Fruit fly (Drosophila melanogaster) whole organism, wandering third instar larva: ENCODE data around the gene rols.
A peak's percentile ranks its signal among the peaks of the same experiment; 100 is the strongest.

Source experiments
- CG32264 ChIP-seq: fragments of 200-800 bp; sonication (Bioruptor generic); optimal IDR thresholded peaks from 2 replicates; lab custom pipeline; 2016; ENCODE audit warnings: missing biosample characterization, missing genetic modification characterization
- CG9705 ChIP-seq: fragments of 200-800 bp; sonication (Bioruptor generic); optimal IDR thresholded peaks from 2 replicates; lab custom pipeline; 2018; ENCODE audit warnings: missing biosample characterization, mild to moderate bottlenecking, missing genetic modification characterization
- CrebA ChIP-seq: fragments of 200-800 bp; sonication (Bioruptor generic); optimal IDR thresholded peaks from 2 replicates; lab custom pipeline; 2016; ENCODE audit warnings: missing biosample characterization, mild to moderate bottlenecking, missing genetic modification characterization, borderline replicate concordance
- Dfd ChIP-seq: fragments of >200 bp; optimal IDR thresholded peaks from 2 replicates; lab custom pipeline; 2017; ENCODE audit warnings: missing biosample characterization, missing genetic modification characterization
- Dif ChIP-seq: fragments of 200-275, 200-300 bp; sonication (Bioruptor generic); optimal IDR thresholded peaks from 2 replicates; lab custom pipeline; 2018; ENCODE audit warnings: missing biosample characterization, missing genetic modification characterization; ENCODE audit not compliant: partially characterized antibody
- GATAd ChIP-seq: sonication (Bioruptor generic); optimal IDR thresholded peaks from 2 replicates; lab custom pipeline; 2016; ENCODE audit warnings: missing biosample characterization, missing genetic modification characterization
- HLH106 ChIP-seq: fragments of 200-800 bp; optimal IDR thresholded peaks from 3 replicates; lab custom pipeline; 2019; ENCODE audit warnings: missing biosample characterization, mild to moderate bottlenecking, missing genetic modification characterization, moderate library complexity
- Hr78 ChIP-seq: fragments of >200 bp; optimal IDR thresholded peaks from 2 replicates; lab custom pipeline; 2017; ENCODE audit warnings: missing biosample characterization, missing genetic modification characterization
- Mio ChIP-seq: sonication (Bioruptor generic); optimal IDR thresholded peaks from 2 replicates; lab custom pipeline; 2016; ENCODE audit warnings: missing biosample characterization, missing genetic modification characterization
- Myc ChIP-seq: fragments of >200 bp; optimal IDR thresholded peaks from 2 replicates; lab custom pipeline; 2017
- N ChIP-seq: fragments of >200 bp; optimal IDR thresholded peaks from 2 replicates; lab custom pipeline; 2018; ENCODE audit warnings: missing biosample characterization, missing external identifiers, missing genetic modification characterization
- br ChIP-seq: fragments of 200-800 bp; sonication (Bioruptor generic); optimal IDR thresholded peaks from 2 replicates; lab custom pipeline; 2016; ENCODE audit warnings: missing biosample characterization, missing genetic modification characterization
- brk ChIP-seq: fragments of 200-800 bp; sonication (Bioruptor generic); optimal IDR thresholded peaks from 2 replicates; lab custom pipeline; 2016; ENCODE audit warnings: missing biosample characterization, mild to moderate bottlenecking, missing genetic modification characterization
- dl ChIP-seq, 2 experiments: fragments of 175-275, 200-275 bp in 1 of 2; fragments of 200-275 bp in 1 of 2; sonication (Bioruptor generic); optimal IDR thresholded peaks; lab custom pipeline; 2018; ENCODE audit warnings: mild to moderate bottlenecking in 2 of 2, missing biosample characterization in 2 of 2, missing genetic modification characterization in 2 of 2, moderate library complexity in 2 of 2; ENCODE audit not compliant: partially characterized antibody in 2 of 2, insufficient read depth in 1 of 2
- dmrt93B ChIP-seq: fragments of 200-800 bp; sonication (Bioruptor generic); optimal IDR thresholded peaks from 2 replicates; lab custom pipeline; 2018; ENCODE audit warnings: missing biosample characterization, mild to moderate bottlenecking, missing genetic modification characterization
- dsf ChIP-seq: sonication (Bioruptor generic); optimal IDR thresholded peaks from 2 replicates; lab custom pipeline; 2016; ENCODE audit warnings: missing biosample characterization, missing genetic modification characterization, borderline replicate concordance
- ey ChIP-seq: fragments of 200-800 bp; sonication (Bioruptor generic); optimal IDR thresholded peaks from 2 replicates; lab custom pipeline; 2016; ENCODE audit warnings: missing biosample characterization, missing genetic modification characterization
- foxo ChIP-seq, 2 experiments: fragments of 200-800 bp; sonication (Bioruptor generic); optimal IDR thresholded peaks; 2 replicates in 1 of 2; 3 replicates in 1 of 2; lab custom pipeline; 2016 to 2017; ENCODE audit warnings: missing biosample characterization in 2 of 2, missing genetic modification characterization in 2 of 2
- fru ChIP-seq: fragments of 200-800 bp; sonication (Bioruptor generic); optimal IDR thresholded peaks from 3 replicates; lab custom pipeline; 2016; ENCODE audit warnings: missing biosample characterization, mild to moderate bottlenecking, missing genetic modification characterization
- h ChIP-seq: fragments of 200-800 bp; sonication (Bioruptor generic); optimal IDR thresholded peaks from 3 replicates; lab custom pipeline; 2016; ENCODE audit warnings: missing biosample characterization, mild to moderate bottlenecking, missing genetic modification characterization
- lola ChIP-seq: fragments of >200 bp; optimal IDR thresholded peaks from 2 replicates; lab custom pipeline; 2017; ENCODE audit warnings: missing biosample characterization, missing genetic modification characterization
- pan ChIP-seq: fragments of >200 bp; optimal IDR thresholded peaks from 2 replicates; lab custom pipeline; 2017
- psq ChIP-seq: fragments of 200-800 bp; sonication (Bioruptor generic); optimal IDR thresholded peaks from 3 replicates; lab custom pipeline; 2017; ENCODE audit warnings: missing biosample characterization, mild to moderate bottlenecking, missing genetic modification characterization, moderate library complexity
- rgr ChIP-seq: fragments of 200-800 bp; sonication (Bioruptor generic); optimal IDR thresholded peaks from 3 replicates; lab custom pipeline; 2016; ENCODE audit warnings: missing biosample characterization, mild to moderate bottlenecking, missing genetic modification characterization
- sage ChIP-seq: fragments of 200-800 bp; sonication (Bioruptor generic); optimal IDR thresholded peaks from 2 replicates; lab custom pipeline; 2016; ENCODE audit warnings: missing biosample characterization, mild to moderate bottlenecking, missing genetic modification characterization
- sv ChIP-seq: fragments of 200-800 bp; sonication (Bioruptor generic); optimal IDR thresholded peaks from 3 replicates; lab custom pipeline; 2016; ENCODE audit warnings: missing biosample characterization, missing genetic modification characterization
- tai ChIP-seq: sonication (Bioruptor generic); optimal IDR thresholded peaks from 2 replicates; lab custom pipeline; 2016; ENCODE audit warnings: missing biosample characterization, missing genetic modification characterization
- usp ChIP-seq: fragments of >200 bp; optimal IDR thresholded peaks from 2 replicates; lab custom pipeline; 2017; ENCODE audit warnings: missing biosample characterization, missing genetic modification characterization

Gene rols

DNA sequence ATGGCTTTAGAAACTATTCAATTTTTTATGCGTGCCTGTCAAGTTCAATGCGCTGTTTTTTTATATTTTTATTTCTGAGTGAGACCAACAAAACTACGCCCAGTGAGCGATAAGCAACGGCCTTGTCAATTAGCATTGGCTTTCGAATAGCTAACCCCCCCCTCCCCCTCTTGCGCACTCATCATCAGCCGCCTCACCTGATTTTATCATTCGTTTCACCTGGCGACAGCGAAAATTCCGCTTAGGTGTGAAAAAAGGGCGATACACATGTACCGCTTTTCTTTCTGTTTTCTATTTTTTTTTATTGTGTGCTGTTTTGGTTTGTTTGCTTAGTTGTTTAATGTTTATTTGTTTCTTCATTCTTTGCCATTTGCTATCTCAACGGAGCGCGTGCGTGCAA lies 10.3 kb upstream of the rols start:
- TF ChIP-seq CG9705 (GFP tag; lab: Kevin White, UChicago) = no peak
- TF ChIP-seq fru (GFP tag; lab: Kevin White, UChicago) = no peak
- TF ChIP-seq Hr78 (GFP tag; lab: Kevin White, UChicago) = no peak
- no peak for TF ChIP-seq pan (lab: Kevin White, UChicago)
- TF ChIP-seq N (GFP tag; lab: Kevin White, UChicago) = no peak
- TF ChIP-seq usp (GFP tag; lab: Kevin White, UChicago) = no peak
- TF ChIP-seq dl (GFP tag; optimal IDR thresholded peaks at IDR 0.05; lab: Kevin White, UChicago; ENCODE audit: insufficient read depth in 1 of 2, partially characterized antibody in 2 of 2) = no peak
- TF ChIP-seq dsf = no peak
- no peak for TF ChIP-seq lola (GFP tag; lab: Kevin White, UChicago)
- TF ChIP-seq foxo (GFP tag; optimal IDR thresholded peaks at IDR 0.05; lab: Kevin White, UChicago) = no peak
- no peak for TF ChIP-seq CG32264
- no peak for TF ChIP-seq ey (GFP tag; lab: Kevin White, UChicago)
- no peak for TF ChIP-seq Dfd (GFP tag; lab: Kevin White, UChicago)
- TF ChIP-seq, all 38 proteins: peak for 0

DNA sequence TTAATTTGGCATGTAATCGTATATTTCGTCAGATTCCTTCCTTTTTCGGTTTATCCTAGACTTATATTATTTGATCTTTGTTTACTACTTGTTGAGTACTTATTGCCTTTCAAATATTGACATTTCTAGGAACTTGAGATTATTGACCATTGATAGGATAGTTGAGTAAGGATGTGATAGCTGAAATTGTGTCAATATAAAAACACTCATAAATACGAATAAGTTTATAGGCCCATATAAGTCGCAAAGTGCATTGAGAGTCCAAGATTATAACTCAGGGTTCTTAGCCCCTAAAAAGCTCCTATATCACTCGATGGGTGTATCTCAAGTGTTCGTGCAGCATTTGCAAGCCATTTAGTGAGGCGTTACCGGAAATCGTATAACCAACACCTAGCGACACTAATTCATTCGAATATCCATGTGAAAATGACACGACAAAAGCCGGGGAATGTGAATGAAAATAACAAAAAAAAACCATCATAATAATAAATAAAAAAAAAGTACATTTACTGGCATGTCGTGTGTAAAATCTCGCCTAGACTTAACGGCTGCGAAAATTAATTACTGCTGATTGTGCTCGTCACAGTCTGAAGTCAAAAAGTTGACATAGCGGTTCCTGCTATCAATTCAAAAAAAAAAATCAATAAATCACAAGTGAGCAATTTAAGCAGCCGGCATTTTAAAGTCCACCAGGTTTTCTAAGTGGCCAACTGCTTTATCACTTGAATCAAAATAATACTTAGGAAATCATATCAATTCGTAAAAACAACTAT lies 9.4 kb upstream of the rols start:
- TF ChIP-seq HLH106 (tag; lab: Kevin White, UChicago) (no peak), Dif (GFP tag; lab: Kevin White, UChicago) (no peak), h (no peak), dmrt93B (GFP tag; lab: Kevin White, UChicago) (no peak), N (GFP tag; lab: Kevin White, UChicago) (no peak), rgr (no peak), dl (GFP tag; optimal IDR thresholded peaks at IDR 0.05; lab: Kevin White, UChicago; ENCODE audit: insufficient read depth in 1 of 2, partially characterized antibody in 2 of 2) (no peak), brk (GFP tag; lab: Kevin White, UChicago) (no peak), CrebA (no peak), GATAd (GFP tag; lab: Kevin White, UChicago) (no peak), tai (GFP tag; lab: Kevin White, UChicago) (no peak), sage (GFP tag; lab: Kevin White, UChicago) (no peak), usp (GFP tag; lab: Kevin White, UChicago) (no peak), pan (lab: Kevin White, UChicago) (no peak)

DNA sequence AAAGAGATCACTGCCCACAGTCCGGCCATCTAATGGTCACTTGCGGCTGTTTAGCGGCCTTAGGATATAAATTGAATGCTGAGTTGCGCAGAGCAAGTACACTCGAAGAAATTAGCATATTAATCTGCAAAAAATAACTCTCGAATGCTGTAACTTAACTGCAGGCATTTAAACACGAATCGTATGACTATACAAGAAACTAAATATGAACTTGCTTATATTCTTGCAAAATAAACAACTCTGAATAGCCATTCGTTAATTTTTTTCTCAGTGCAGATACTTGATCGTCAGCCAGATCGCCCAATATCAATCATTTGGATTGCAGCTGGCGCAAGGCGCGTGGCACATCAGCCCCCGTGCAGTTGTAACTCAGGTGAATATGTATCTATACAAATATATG lies 8.4 kb upstream of the rols start:
- TF ChIP-seq GATAd (GFP tag; lab: Kevin White, UChicago) = no peak
- TF ChIP-seq h = peak; percentile 17

DNA sequence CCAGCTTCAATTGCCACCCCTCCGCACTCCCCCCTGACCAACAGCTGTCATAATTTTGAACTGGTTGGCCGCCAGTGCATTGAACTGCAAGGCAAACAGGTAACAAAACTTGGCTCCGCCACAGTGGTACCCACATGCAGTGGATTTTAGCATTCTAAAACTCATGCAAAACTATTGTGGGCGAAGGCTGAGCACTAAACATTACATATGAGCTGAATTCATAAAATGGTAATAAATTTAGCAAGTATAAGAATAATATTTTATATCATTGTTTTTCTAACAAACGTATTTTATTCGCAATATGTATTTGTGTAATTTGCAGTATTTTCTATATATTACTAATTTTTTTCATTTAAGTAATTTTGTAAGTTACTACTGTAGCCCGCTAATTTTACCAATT lies 7.7 kb upstream of the rols start:
- TF ChIP-seq Dif (GFP tag; lab: Kevin White, UChicago) (no peak), ey (GFP tag; lab: Kevin White, UChicago) (no peak), dl (GFP tag; optimal IDR thresholded peaks at IDR 0.05; lab: Kevin White, UChicago; ENCODE audit: insufficient read depth in 1 of 2, partially characterized antibody in 2 of 2) (no peak), sage (GFP tag; lab: Kevin White, UChicago) (no peak), br (GFP tag; lab: Kevin White, UChicago) (no peak), Mio (GFP tag; lab: Kevin White, UChicago) (no peak), N (GFP tag; lab: Kevin White, UChicago) (no peak), CG9705 (GFP tag; lab: Kevin White, UChicago) (no peak), psq (no peak), sv (GFP tag; lab: Kevin White, UChicago) (no peak)

DNA sequence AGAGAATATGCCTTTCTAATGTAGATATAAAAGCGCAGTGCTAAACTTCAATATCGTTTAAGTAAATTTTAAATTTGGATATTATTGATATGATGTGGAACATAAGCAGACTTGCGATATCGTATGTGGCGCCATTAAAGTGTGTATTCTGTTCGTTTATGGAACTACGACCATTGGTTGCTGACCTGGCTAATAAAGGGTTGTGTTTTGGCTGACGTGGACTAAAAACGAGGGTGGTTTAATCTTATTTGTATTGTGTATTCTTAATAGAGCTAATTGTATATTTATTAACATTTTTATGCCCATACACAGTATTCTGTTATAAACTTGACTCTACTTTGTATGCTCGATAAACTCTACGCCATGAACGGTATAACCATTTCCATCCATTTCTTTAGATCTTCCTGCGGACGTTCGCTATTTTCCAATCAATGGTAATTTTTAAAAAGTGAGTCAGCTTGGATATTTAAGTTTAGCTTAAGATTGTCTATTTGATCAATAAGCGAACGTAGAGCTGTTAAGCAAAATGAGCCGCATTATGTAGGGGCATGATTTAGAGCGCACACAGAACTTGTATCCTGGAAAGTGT lies 2.1 kb upstream of the rols start:
- TF ChIP-seq Myc (peak; percentile 90), Dfd (GFP tag; lab: Kevin White, UChicago) (no peak), Hr78 (GFP tag; lab: Kevin White, UChicago) (no peak), N (GFP tag; lab: Kevin White, UChicago) (no peak), br (GFP tag; lab: Kevin White, UChicago) (no peak)
